Fruit fly (Drosophila melanogaster): ENCODE measurements around the gene Xport-A.

Gene Xport-A

DNA sequence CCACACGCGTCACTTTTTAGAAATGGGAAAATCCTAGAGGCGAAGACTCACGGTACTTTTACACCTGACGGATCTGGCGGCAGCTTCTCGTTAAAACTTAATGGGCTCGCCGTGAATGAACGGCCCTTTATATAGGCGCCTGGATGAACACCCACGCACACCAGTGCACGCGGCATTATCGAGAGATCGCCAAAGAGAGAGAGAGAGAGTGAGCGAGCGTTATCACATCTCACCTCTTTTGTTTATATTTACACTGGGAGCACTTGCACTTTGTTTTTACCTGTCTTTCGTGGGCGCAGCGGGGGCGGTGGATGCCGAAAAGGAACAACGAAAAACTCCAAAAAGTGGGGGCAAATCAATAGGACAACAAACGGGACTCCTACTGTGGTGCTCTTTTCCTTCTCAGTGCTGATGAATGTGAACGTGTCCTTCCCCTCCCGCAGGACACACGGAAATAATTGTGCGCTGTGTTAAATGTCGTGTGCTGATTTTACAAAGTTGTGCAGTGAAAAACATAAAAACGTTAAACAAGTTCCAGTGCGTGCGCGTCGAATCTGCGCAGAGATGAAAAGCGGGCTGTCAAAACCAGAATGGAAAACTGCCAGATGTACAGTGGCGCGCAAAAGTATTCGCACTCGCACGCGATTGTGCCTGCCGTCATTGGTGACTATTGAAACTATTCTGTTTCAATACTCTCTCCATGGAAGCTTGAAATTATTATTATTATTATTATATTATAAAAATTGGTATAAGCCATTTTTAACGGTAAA lies 39.9 kb downstream of the Xport-A start, which contains the start of gene Mrp5 (continued):
- TF ChIP-seq CG3995 (GFP tag; optimal IDR thresholded peaks at IDR 0.05) (no peak), Dll (GFP tag; IDR thresholded peaks at IDR 0.05; ENCODE audit: partially characterized antibody) (0 out of 4 replicates have a peak, but pooled peaks have one; percentile 18), CG11723 (GFP tag; optimal IDR thresholded peaks at IDR 0.05) (no peak), CG17361 (GFP tag; IDR thresholded peaks at IDR 0.05) (peak; percentile 40; the same call in 1 of the 3 replicates), Usf (GFP tag; optimal IDR thresholded peaks at IDR 0.05) (no peak), CG2120 (GFP tag; optimal IDR thresholded peaks at IDR 0.05) (peak; percentile 42), CG34422 (GFP tag; IDR thresholded peaks at IDR 0.05) (peak; percentile 57; the same call in 2 of the 3 replicates), MBD-R2 (GFP tag; IDR thresholded peaks at IDR 0.05) (no peak; the same call in 1 of the 2 replicates), CG11247 (GFP tag; IDR thresholded peaks at IDR 0.05) (peak; percentile 59; the same call in 1 of the 2 replicates), hbn (GFP tag; IDR thresholded peaks at IDR 0.05; ENCODE audit: partially characterized antibody) (no peak), Gug (GFP tag; IDR thresholded peaks at IDR 0.05) (peak; percentile 75; the same call in 3 of the 4 replicates), Camta (GFP tag; optimal IDR thresholded peaks at IDR 0.05) (peak; percentile 5), CG12769 (tag; optimal IDR thresholded peaks at IDR 0.05) (peak; percentile 28), gsb-n (tag; optimal IDR thresholded peaks at IDR 0.05) (no peak), MESR4 (GFP tag; optimal IDR thresholded peaks at IDR 0.05) (peak; percentile 39), CG12391 (tag; optimal IDR thresholded peaks at IDR 0.05) (peak; percentile 39), caup (GFP tag; optimal IDR thresholded peaks at IDR 0.05; ENCODE audit: severe bottlenecking) (peak; percentile 13), ATbp (GFP tag; optimal IDR thresholded peaks at IDR 0.05) (peak; percentile 54), NfI (GFP tag; optimal IDR thresholded peaks at IDR 0.05) (peak; percentile 42), ewg (GFP tag; optimal IDR thresholded peaks at IDR 0.05) (peak; percentile 95), Aef1 (GFP tag; IDR thresholded peaks at IDR 0.05) (peak; percentile 49; the same call in 2 of the 3 replicates), CG1024 (GFP tag; IDR thresholded peaks at IDR 0.05) (peak; percentile 63; the same call in 1 of the 2 replicates), CG30020 (tag; optimal IDR thresholded peaks at IDR 0.05) (no peak), CG10543 (GFP tag; optimal IDR thresholded peaks at IDR 0.05) (no peak), Sry-β (GFP tag; optimal IDR thresholded peaks at IDR 0.05) (no peak), Ssrp (tag; optimal IDR thresholded peaks at IDR 0.05) (no peak), CG16813 (GFP tag; IDR thresholded peaks at IDR 0.05; ENCODE audit: partially characterized antibody) (no peak), nau (GFP tag; optimal IDR thresholded peaks at IDR 0.05) (no peak), CG43689 (GFP tag; IDR thresholded peaks at IDR 0.05) (peak; percentile 50; the same call in 1 of the 2 replicates), CoRest (tag; optimal IDR thresholded peaks at IDR 0.05) (peak; percentile 22), CG34224 (GFP tag; IDR thresholded peaks at IDR 0.05; ENCODE audit: partially characterized antibody) (0 out of 3 replicates have a peak, but pooled peaks have one; percentile 15), CG12659 (GFP tag; optimal IDR thresholded peaks at IDR 0.05) (peak; percentile 26), Sox102F (GFP tag; optimal IDR thresholded peaks at IDR 0.05) (peak; percentile 36), CG8924 (tag; optimal IDR thresholded peaks at IDR 0.05) (peak; percentile 13), scrt (GFP tag; optimal IDR thresholded peaks at IDR 0.05) (no peak), eve (GFP tag; optimal IDR thresholded peaks at IDR 0.05) (no peak), bcd (GFP tag; optimal IDR thresholded peaks at IDR 0.05) (peak; percentile 15), Xrp1 (GFP tag; IDR thresholded peaks at IDR 0.05) (peak; percentile 64), CG5953 (GFP tag; IDR thresholded peaks at IDR 0.05) (peak; percentile 62), CG12071 (GFP tag; optimal IDR thresholded peaks at IDR 0.05) (no peak), CG14050 (GFP tag; IDR thresholded peaks at IDR 0.05) (peak; percentile 18; the same call in 1 of the 3 replicates), D19B (GFP tag; optimal IDR thresholded peaks at IDR 0.05) (no peak), CG1602 (GFP tag; optimal IDR thresholded peaks at IDR 0.05) (peak; percentile 37), CG16815 (GFP tag; optimal IDR thresholded peaks at IDR 0.05) (no peak), CG7357 (GFP tag; IDR thresholded peaks at IDR 0.05) (no peak), tio (GFP tag; optimal IDR thresholded peaks at IDR 0.05) (peak; percentile 20), Dad (GFP tag; optimal IDR thresholded peaks at IDR 0.05) (no peak), run (tag; optimal IDR thresholded peaks at IDR 0.05) (no peak)

All from whole organism, embryonic.